Worm (Caenorhabditis elegans) whole organism, L1 larva: ENCODE measurements around the gene C17G10.1.

Source experiments
- C16A3.4 ChIP-seq: fragments of 150-350 bp; optimal IDR thresholded peaks from 2 replicates; lab custom pipeline; 2014; ENCODE audit warnings: missing biosample characterization, missing genetic modification characterization
- F16B12.6 ChIP-seq: fragments of 150-350 bp; optimal IDR thresholded peaks from 2 replicates; lab custom pipeline; 2014; ENCODE audit warnings: missing biosample characterization, missing genetic modification characterization
- Y116A8C.19 ChIP-seq: sonication (generic microtip); optimal IDR thresholded peaks from 2 replicates; lab custom pipeline; 2016; ENCODE audit warnings: missing compliant biosample characterization, missing genetic modification characterization, borderline replicate concordance
- ama-1 ChIP-seq: fragments of 150-350 bp; optimal IDR thresholded peaks from 2 replicates; lab custom pipeline; 2014
- ceh-8 ChIP-seq: fragments of 200-800 bp; sonication (Bioruptor generic); optimal IDR thresholded peaks from 2 replicates; lab custom pipeline; 2018; ENCODE audit warnings: mild to moderate bottlenecking, missing genetic modification characterization, moderate library complexity, missing compliant biosample characterization
- ceh-82 ChIP-seq, 3 experiments: fragments of 150-350 bp in 1 of 3; sonication (generic microtip) in 2 of 3; optimal IDR thresholded peaks; 2 replicates each; lab custom pipeline; 2014 to 2017; ENCODE audit warnings: missing biosample characterization in 3 of 3, missing genetic modification characterization in 3 of 3
- ceh-88 ChIP-seq: fragments of 200-800 bp; sonication (Bioruptor generic); IDR thresholded peaks from 2 replicates; pipeline ENCODE4 v1.3.6; 2022; ENCODE audit warnings: missing genetic modification characterization, missing compliant biosample characterization
- ceh-90 ChIP-seq: sonication (generic microtip); optimal IDR thresholded peaks from 2 replicates; lab custom pipeline; 2016; ENCODE audit warnings: missing genetic modification characterization, missing compliant biosample characterization
- ces-1 ChIP-seq: fragments of 150-350 bp; optimal IDR thresholded peaks from 2 replicates; lab custom pipeline; 2014; ENCODE audit warnings: missing biosample characterization, missing genetic modification reagents, missing genetic modification characterization
- dpl-1 ChIP-seq, 3 experiments: fragments of 150-350 bp in 2 of 3; sonication (generic microtip) in 1 of 3; optimal IDR thresholded peaks; 2 replicates each; lab custom pipeline; 2014 to 2017; ENCODE audit warnings: missing biosample characterization in 3 of 3, missing genetic modification characterization in 3 of 3, missing genetic modification reagents in 3 of 3
- dsc-1 ChIP-seq: sonication (generic microtip); optimal IDR thresholded peaks from 2 replicates; lab custom pipeline; 2016; ENCODE audit warnings: mild to moderate bottlenecking, missing genetic modification characterization, missing compliant biosample characterization
- efl-1 ChIP-seq, 4 experiments: fragments of 150-350 bp; optimal IDR thresholded peaks in 3 of 4; peaks in 1 of 4; 1 replicate in 1 of 4; 2 replicates in 3 of 4; lab custom pipeline; 2014; ENCODE audit warnings: missing biosample characterization in 2 of 4, missing genetic modification characterization in 2 of 4, missing genetic modification reagents in 2 of 4
- elt-2 ChIP-seq: sonication (generic microtip); optimal IDR thresholded peaks from 2 replicates; lab custom pipeline; 2016; ENCODE audit warnings: missing genetic modification characterization, mild to moderate bottlenecking, inconsistent platforms, missing compliant biosample characterization, missing genetic modification reagents
- elt-3 ChIP-seq, 6 experiments: fragments of 150-350 bp in 1 of 6; sonication (generic microtip); optimal IDR thresholded peaks; 2 replicates each; lab custom pipeline; 2017 to 2018; ENCODE audit warnings: missing biosample characterization in 6 of 6, missing genetic modification characterization in 6 of 6, inconsistent platforms in 1 of 6
- grh-1 ChIP-seq: fragments of 200-800 bp; sonication (Bioruptor generic); IDR thresholded peaks from 2 replicates; pipeline ENCODE4 v1.3.6; 2022; ENCODE audit warnings: missing genetic modification reagents, missing genetic modification characterization, missing compliant biosample characterization
- hlh-17 ChIP-seq: fragments of 200-800 bp; sonication (Bioruptor generic); optimal IDR thresholded peaks from 2 replicates; lab custom pipeline; 2018; ENCODE audit warnings: missing genetic modification characterization, mild to moderate bottlenecking, missing compliant biosample characterization, moderate library complexity, borderline replicate concordance
- hpl-2 ChIP-seq: fragments of 150-350 bp; optimal IDR thresholded peaks from 2 replicates; lab custom pipeline; 2014; ENCODE audit warnings: missing biosample characterization, missing genetic modification reagents, missing genetic modification characterization
- jun-1 ChIP-seq: fragments of 150-350 bp; optimal IDR thresholded peaks from 2 replicates; lab custom pipeline; 2014; ENCODE audit warnings: missing biosample characterization, missing genetic modification reagents, missing genetic modification characterization
- lin-13 ChIP-seq: fragments of 150-350 bp; optimal IDR thresholded peaks from 2 replicates; lab custom pipeline; 2014; ENCODE audit warnings: missing biosample characterization, missing genetic modification reagents, missing genetic modification characterization
- lir-3 ChIP-seq: sonication (generic microtip); optimal IDR thresholded peaks from 2 replicates; lab custom pipeline; 2016; ENCODE audit warnings: mild to moderate bottlenecking, missing genetic modification characterization, moderate library complexity, missing compliant biosample characterization; ENCODE audit not compliant: poor library complexity
- lsy-2 ChIP-seq, 2 experiments: fragments of 150-350 bp; optimal IDR thresholded peaks; 2 replicates each; lab custom pipeline; 2014; ENCODE audit warnings: missing biosample characterization in 2 of 2, missing genetic modification characterization in 2 of 2
- mef-2 ChIP-seq: fragments of 150-350 bp; optimal IDR thresholded peaks from 2 replicates; lab custom pipeline; 2014; ENCODE audit warnings: missing biosample characterization, missing genetic modification characterization
- mep-1 ChIP-seq: fragments of 150-350 bp; optimal IDR thresholded peaks from 2 replicates; lab custom pipeline; 2014; ENCODE audit warnings: missing biosample characterization, missing genetic modification characterization
- nhr-11 ChIP-seq: fragments of 150-350 bp; optimal IDR thresholded peaks from 2 replicates; lab custom pipeline; 2014; ENCODE audit warnings: missing biosample characterization, missing genetic modification characterization
- nhr-19 ChIP-seq: fragments of 200-800 bp; sonication (Bioruptor generic); conservative IDR thresholded peaks from 2 replicates; pipeline ENCODE4 v1.3.6; 2022; ENCODE audit warnings: missing genetic modification characterization, missing compliant biosample characterization
- nhr-20 ChIP-seq: sonication (generic microtip); optimal IDR thresholded peaks from 2 replicates; lab custom pipeline; 2016; ENCODE audit warnings: mild to moderate bottlenecking, missing genetic modification characterization, missing compliant biosample characterization
- nhr-237 ChIP-seq: fragments of 150-350 bp; optimal IDR thresholded peaks from 2 replicates; lab custom pipeline; 2014; ENCODE audit warnings: missing biosample characterization, missing genetic modification characterization
- nhr-47 ChIP-seq: sonication (generic microtip); optimal IDR thresholded peaks from 2 replicates; lab custom pipeline; 2016; ENCODE audit warnings: mild to moderate bottlenecking, missing genetic modification characterization, moderate library complexity, missing compliant biosample characterization
- nhr-71 ChIP-seq: sonication (generic microtip); optimal IDR thresholded peaks from 2 replicates; lab custom pipeline; 2016; ENCODE audit warnings: mild to moderate bottlenecking, missing genetic modification characterization, moderate library complexity, missing compliant biosample characterization
- nhr-77 ChIP-seq: fragments of 150-350 bp; optimal IDR thresholded peaks from 2 replicates; lab custom pipeline; 2014; ENCODE audit warnings: missing biosample characterization, missing genetic modification characterization
- nhr-85 ChIP-seq: sonication (generic microtip); peaks from one replicate; lab custom pipeline; 2016; ENCODE audit warnings: missing genetic modification characterization, inconsistent platforms, missing compliant biosample characterization
- nhr-90 ChIP-seq: sonication (generic microtip); optimal IDR thresholded peaks from 2 replicates; lab custom pipeline; 2016; ENCODE audit warnings: mild to moderate bottlenecking, missing genetic modification characterization, missing compliant biosample characterization; ENCODE audit not compliant: poor library complexity
- pag-3 ChIP-seq: sonication (generic microtip); optimal IDR thresholded peaks from 2 replicates; lab custom pipeline; 2017; ENCODE audit warnings: missing genetic modification characterization, mild to moderate bottlenecking, missing compliant biosample characterization, antibody characterized with exemption, borderline replicate concordance; ENCODE audit not compliant: insufficient read depth
- rnt-1 ChIP-seq: sonication (generic microtip); optimal IDR thresholded peaks from 2 replicates; lab custom pipeline; 2016; ENCODE audit warnings: mild to moderate bottlenecking, missing genetic modification characterization, moderate library complexity, missing compliant biosample characterization
- snpc-4 ChIP-seq: fragments of 150-350 bp; optimal IDR thresholded peaks from 2 replicates; lab custom pipeline; 2014; ENCODE audit warnings: missing biosample characterization, missing genetic modification characterization
- snu-23 ChIP-seq: sonication (generic microtip); optimal IDR thresholded peaks from 2 replicates; lab custom pipeline; 2016; ENCODE audit warnings: missing genetic modification characterization, missing compliant biosample characterization
- sptf-1 ChIP-seq: fragments of 150-350 bp; optimal IDR thresholded peaks from 2 replicates; lab custom pipeline; 2014; ENCODE audit warnings: missing biosample characterization, missing genetic modification characterization
- swsn-7 ChIP-seq: sonication (generic microtip); optimal IDR thresholded peaks from 2 replicates; lab custom pipeline; 2016; ENCODE audit warnings: missing genetic modification characterization, missing compliant biosample characterization
- tbx-2 ChIP-seq: sonication (generic microtip); optimal IDR thresholded peaks from 2 replicates; lab custom pipeline; 2016; ENCODE audit warnings: missing genetic modification characterization, missing compliant biosample characterization
- tlp-1 ChIP-seq: fragments of 150-350 bp; optimal IDR thresholded peaks from 2 replicates; lab custom pipeline; 2014; ENCODE audit warnings: missing biosample characterization, missing genetic modification characterization
- unc-130 ChIP-seq: fragments of 150-350 bp; optimal IDR thresholded peaks from 2 replicates; lab custom pipeline; 2017; ENCODE audit warnings: missing biosample characterization, missing genetic modification characterization, inconsistent platforms
- unc-98 ChIP-seq: fragments of 200-800 bp; sonication (Bioruptor generic); IDR thresholded peaks from 2 replicates; pipeline ENCODE4 v1.3.6; 2022; ENCODE audit warnings: missing genetic modification characterization, missing compliant biosample characterization
- zip-4 ChIP-seq: fragments of 200-800 bp; sonication (Bioruptor generic); optimal IDR thresholded peaks from 2 replicates; lab custom pipeline; 2018; ENCODE audit warnings: mild to moderate bottlenecking, missing genetic modification characterization, moderate library complexity, missing compliant biosample characterization
- ztf-11 ChIP-seq, 2 experiments: sonication (generic microtip); optimal IDR thresholded peaks; 2 replicates each; lab custom pipeline; 2016 to 2017; ENCODE audit warnings: missing genetic modification characterization in 2 of 2, missing biosample characterization in 1 of 2, missing compliant biosample characterization in 1 of 2

Gene C17G10.1

DNA sequence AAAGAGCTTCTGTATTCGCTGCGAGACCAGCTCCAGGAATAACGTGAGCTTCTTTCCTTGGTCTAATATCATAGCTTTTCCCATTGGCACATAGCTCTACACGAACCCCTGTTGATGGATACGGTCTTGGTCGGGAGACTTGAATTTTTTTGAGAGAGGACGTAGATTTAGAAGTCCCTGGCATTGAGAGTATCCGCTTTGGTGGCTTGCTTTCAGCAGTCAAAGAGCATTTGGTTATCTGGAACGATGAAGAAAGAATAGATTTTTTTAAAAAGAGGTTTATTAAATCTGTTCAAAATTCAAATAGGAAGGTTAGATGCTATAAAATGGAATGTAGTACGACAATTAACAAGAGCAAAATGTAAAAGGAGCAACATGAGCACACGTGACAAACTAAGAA, 6.7 kb upstream of the C17G10.1 start, which contains the start of gene C17G10.13:
Gene C17G10.13 (minus strand): TSS at position 101 of the 400 bp plus-strand sequence.
- TF ChIP-seq ceh-82 (tag; optimal IDR thresholded peaks at IDR 0.05; lab: Kevin White, UChicago), result no peak
- TF ChIP-seq nhr-71, result no peak
- no peak for TF ChIP-seq ces-1 (GFP tag; lab: Kevin White, UChicago)
- no peak for TF ChIP-seq tlp-1 (tag; lab: Kevin White, UChicago)
- TF ChIP-seq F16B12.6 (tag; lab: Kevin White, UChicago), result no peak
- no peak for TF ChIP-seq C16A3.4 (tag; lab: Kevin White, UChicago)

DNA sequence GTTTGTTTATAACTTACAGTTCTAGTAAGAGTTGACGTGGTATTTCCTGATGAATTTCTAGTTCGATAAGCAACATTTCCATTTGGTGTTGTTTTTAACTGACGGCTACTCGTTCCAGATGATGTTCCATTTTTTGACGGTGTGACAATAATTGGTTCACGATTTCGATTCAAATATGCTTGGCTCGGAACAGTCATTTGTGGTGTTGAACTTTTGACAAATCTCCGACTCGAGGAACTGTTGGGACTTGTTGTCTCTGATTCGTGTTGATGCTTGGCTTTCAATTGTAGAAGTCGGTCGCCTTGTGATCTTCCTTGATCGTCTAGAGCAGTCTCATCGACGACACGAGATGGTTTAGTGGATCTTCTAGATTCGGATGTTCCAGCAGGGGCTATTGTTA, 4.8 kb upstream of the C17G10.1 start:
- TF ChIP-seq sptf-1 (tag; lab: Kevin White, UChicago) (no peak), tlp-1 (tag; lab: Kevin White, UChicago) (no peak), efl-1 (optimal IDR thresholded peaks at IDR 0.05; lab: Kevin White, UChicago) (no peak), efl-1 (GFP tag; optimal IDR thresholded peaks at IDR 0.05 in 1 of 2; lab: Kevin White, UChicago) (peak in 1 of 2 experiments; percentile 82), nhr-77 (no peak), nhr-85 (peak; percentile 52)

DNA sequence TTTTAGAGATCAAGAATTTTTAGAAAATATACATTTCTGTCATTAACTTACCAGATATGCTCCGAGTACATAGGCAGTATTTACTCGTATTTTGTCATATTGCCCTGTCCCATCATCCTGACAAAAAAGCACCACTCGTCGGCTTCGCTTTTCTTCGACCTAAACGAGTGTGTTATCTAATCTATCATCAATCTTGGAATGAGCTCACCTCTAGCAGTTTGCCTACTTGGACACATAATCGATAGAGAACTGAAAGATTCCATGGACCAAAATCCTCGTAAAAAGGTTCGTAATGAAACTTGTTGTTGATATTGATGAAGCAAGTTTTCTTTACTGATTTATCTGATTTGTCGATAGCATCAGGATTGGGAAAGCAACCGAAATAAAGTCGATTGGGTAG, 3.5 kb upstream of the C17G10.1 start:
- no peak for TF ChIP-seq nhr-237
- no peak for TF ChIP-seq lsy-2 (tag; optimal IDR thresholded peaks at IDR 0.05; lab: Kevin White, UChicago)
- no peak for TF ChIP-seq pag-3 (tag; lab: Kevin White, UChicago)
- no peak for TF ChIP-seq snpc-4 (tag; lab: Kevin White, UChicago)
- TF ChIP-seq nhr-85, result peak; percentile 72
- no peak for TF ChIP-seq mep-1 (tag; lab: Kevin White, UChicago)
- no peak for TF ChIP-seq unc-130 (tag; lab: Kevin White, UChicago)
- TF ChIP-seq, all 84 proteins: peak for 1

DNA sequence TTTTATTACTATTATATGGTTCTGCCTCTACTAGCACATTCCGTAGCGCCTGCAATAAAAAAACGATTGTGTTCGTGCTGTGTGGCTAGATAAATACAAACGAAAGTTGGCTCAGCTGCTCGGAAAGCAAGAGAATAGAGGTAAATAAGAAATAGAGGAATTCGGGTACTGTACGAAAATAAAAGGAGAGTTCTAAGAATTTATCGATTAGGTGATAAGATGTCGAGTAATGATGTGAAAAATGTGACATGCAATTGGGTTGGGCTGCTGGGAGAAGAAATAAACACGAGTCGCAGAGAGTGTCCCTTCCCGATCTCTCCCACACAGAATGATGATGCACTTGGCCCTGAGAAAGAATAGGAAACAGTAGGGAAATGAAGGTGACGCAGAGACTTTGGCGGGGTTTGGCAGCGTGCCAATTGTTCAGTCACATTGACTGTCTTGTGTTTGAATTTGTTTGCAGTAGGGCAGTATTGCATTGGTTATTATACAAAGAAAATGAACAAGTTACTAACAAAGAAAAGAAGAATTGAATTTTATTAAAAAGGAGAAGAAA, 2.9 kb upstream of the C17G10.1 start, which contains the start of gene cdc-14:
Gene cdc-14 (minus strand): TSS at position 51 of the 556 bp plus-strand sequence.
- peak; percentile 72 to 81 (median 77) for TF ChIP-seq dpl-1 (GFP tag; optimal IDR thresholded peaks at IDR 0.05; lab: Kevin White, UChicago)
- peak; percentile 57 for TF ChIP-seq lir-3 (tag; lab: Kevin White, UChicago)
- TF ChIP-seq nhr-237, result peak; percentile 18
- TF ChIP-seq ceh-88 (GFP tag; lab: Robert Waterston, UW), result no peak
- TF ChIP-seq grh-1, result 0 out of 2 replicates have a peak, but pooled peaks have one; percentile 8
- peak; percentile 84 for TF ChIP-seq mep-1 (tag; lab: Kevin White, UChicago)
- no peak for TF ChIP-seq ceh-90 (tag; lab: Kevin White, UChicago)
- TF ChIP-seq ama-1, result peak; percentile 48
- no peak for TF ChIP-seq hpl-2 (GFP tag; lab: Kevin White, UChicago)
- TF ChIP-seq jun-1 (tag; lab: Kevin White, UChicago), result no peak
- TF ChIP-seq Y116A8C.19 (tag; lab: Kevin White, UChicago), result no peak
- no peak for TF ChIP-seq ztf-11 (tag; optimal IDR thresholded peaks at IDR 0.05; lab: Kevin White, UChicago)
- TF ChIP-seq swsn-7 (tag; lab: Kevin White, UChicago), result peak; percentile 76
- no peak for TF ChIP-seq hlh-17 (GFP tag; lab: Kevin White, UChicago)
- TF ChIP-seq mef-2 (tag; lab: Kevin White, UChicago), result no peak
- peak; percentile 72 for TF ChIP-seq lin-13
- peak; percentile 61 for TF ChIP-seq nhr-47 (tag; lab: Kevin White, UChicago)
- peak; percentile 39 for TF ChIP-seq F16B12.6 (tag; lab: Kevin White, UChicago)
- TF ChIP-seq ceh-8, result no peak
- TF ChIP-seq elt-3 (tag; optimal IDR thresholded peaks at IDR 0.05; lab: Kevin White, UChicago), result peak in 2 of 6 experiments; percentile 39 to 73
- TF ChIP-seq nhr-85, result peak; percentile 90
- TF ChIP-seq nhr-11 (tag; lab: Kevin White, UChicago), result no peak
- TF ChIP-seq dsc-1 (tag; lab: Kevin White, UChicago), result no peak
- peak; percentile 76 for TF ChIP-seq nhr-19
- peak; percentile 79 for TF ChIP-seq tbx-2 (tag; lab: Kevin White, UChicago)
- peak; percentile 80 for TF ChIP-seq rnt-1 (tag; lab: Kevin White, UChicago)
- peak; percentile 33 for TF ChIP-seq elt-2 (tag; lab: Kevin White, UChicago)
- TF ChIP-seq zip-4 (GFP tag; lab: Kevin White, UChicago), result no peak
- TF ChIP-seq tlp-1 (tag; lab: Kevin White, UChicago), result no peak
- TF ChIP-seq sptf-1 (tag; lab: Kevin White, UChicago), result no peak
- peak; percentile 64 for TF ChIP-seq nhr-90 (tag; lab: Kevin White, UChicago)
- no peak for TF ChIP-seq unc-98 (GFP tag; lab: Robert Waterston, UW)
- peak; percentile 91 for TF ChIP-seq nhr-20 (tag; lab: Kevin White, UChicago)
- peak; percentile 92 for TF ChIP-seq snu-23
